Worm (Caenorhabditis elegans) whole organism, early embryonic: ENCODE measurements around the gene T16G12.13.

Experiments
- B0310.2 ChIP-seq: sonication (generic microtip); optimal IDR thresholded peaks from 2 replicates; lab custom pipeline; 2016; ENCODE audit warnings: mild to moderate bottlenecking, missing genetic modification characterization, missing compliant biosample characterization
- F13C5.2 ChIP-seq: sonication (generic microtip); optimal IDR thresholded peaks from 2 replicates; lab custom pipeline; 2017; ENCODE audit warnings: mild to moderate bottlenecking, missing genetic modification characterization, inconsistent platforms, missing compliant biosample characterization
- aly-1 ChIP-seq: sonication (generic microtip); optimal IDR thresholded peaks from 2 replicates; lab custom pipeline; 2016; ENCODE audit warnings: missing genetic modification characterization, missing compliant biosample characterization
- ama-1 ChIP-seq: fragments of 150-350 bp; optimal IDR thresholded peaks from 2 replicates; lab custom pipeline; 2014
- ceh-13 ChIP-seq: fragments of 200-800 bp; sonication (Bioruptor generic); optimal IDR thresholded peaks from 2 replicates; lab custom pipeline; 2018; ENCODE audit warnings: mild to moderate bottlenecking, missing genetic modification characterization, missing compliant biosample characterization
- ceh-36 ChIP-seq: sonication (generic microtip); optimal IDR thresholded peaks from 2 replicates; lab custom pipeline; 2016; ENCODE audit warnings: missing genetic modification characterization, inconsistent platforms, missing compliant biosample characterization
- ets-7 ChIP-seq: sonication (generic microtip); optimal IDR thresholded peaks from 2 replicates; lab custom pipeline; 2016; ENCODE audit warnings: missing genotype, missing genetic modification characterization, missing compliant biosample characterization
- flt-1 ChIP-seq: fragments of 200-800 bp; sonication (Bioruptor generic); IDR thresholded peaks from 2 replicates; pipeline ENCODE4 v1.3.6; 2022; ENCODE audit warnings: missing genetic modification characterization, missing compliant biosample characterization
- hmbx-1 ChIP-seq: sonication (generic microtip); optimal IDR thresholded peaks from 2 replicates; lab custom pipeline; 2016; ENCODE audit warnings: mild to moderate bottlenecking, missing genetic modification characterization, missing compliant biosample characterization
- hmg-4 ChIP-seq: fragments of 200-800 bp; sonication (Bioruptor generic); optimal IDR thresholded peaks from 2 replicates; lab custom pipeline; 2018; ENCODE audit warnings: mild to moderate bottlenecking, missing genetic modification characterization, missing compliant biosample characterization
- hnd-1 ChIP-seq: sonication (generic microtip); optimal IDR thresholded peaks from 2 replicates; lab custom pipeline; 2016; ENCODE audit warnings: missing genetic modification characterization, missing compliant biosample characterization
- pes-1 ChIP-seq: fragments of 200-800 bp; sonication (Bioruptor generic); IDR thresholded peaks from 2 replicates; pipeline ENCODE4 v1.3.6; 2022; ENCODE audit warnings: missing genetic modification reagents, missing genetic modification characterization, missing compliant biosample characterization
- scrt-1 ChIP-seq: fragments of 200-800 bp; sonication (Bioruptor generic); IDR thresholded peaks from 2 replicates; pipeline ENCODE4 v1.3.6; 2022; ENCODE audit warnings: missing genetic modification characterization, missing compliant biosample characterization
- sea-1 ChIP-seq: fragments of 200-800 bp; sonication (Bioruptor generic); conservative IDR thresholded peaks from 2 replicates; pipeline ENCODE4 v1.3.6; 2022; ENCODE audit warnings: missing genetic modification characterization, missing compliant biosample characterization
- tbx-11 ChIP-seq: fragments of 200-800 bp; sonication (Bioruptor generic); IDR thresholded peaks from 2 replicates; pipeline ENCODE4 v1.3.6; 2022; ENCODE audit warnings: missing genetic modification characterization, missing compliant biosample characterization
- tbx-37 ChIP-seq: fragments of 200-800 bp; sonication (Bioruptor generic); conservative IDR thresholded peaks from 2 replicates; pipeline ENCODE4 v1.3.6; 2022; ENCODE audit warnings: missing genetic modification reagents, missing genetic modification characterization, missing compliant biosample characterization
- tra-4 ChIP-seq: sonication (generic microtip); optimal IDR thresholded peaks from 2 replicates; lab custom pipeline; 2017; ENCODE audit warnings: missing genetic modification characterization, missing compliant biosample characterization

The T16G12.13 gene

ce11 chrIII:10101352-10101751, 40.7 kb downstream of the T16G12.13 start, which contains the start of gene kel-10:
Gene kel-10, minus strand, starts transcription at chrIII:10101452.
- TF ChIP-seq hmbx-1 (tag; lab: Kevin White, UChicago) (no peak), aly-1 (tag; lab: Kevin White, UChicago) (no peak), tbx-11 (GFP tag; lab: Robert Waterston, UW) (no peak), tbx-37 (GFP tag; lab: Robert Waterston, UW) (no peak), B0310.2 (tag; lab: Kevin White, UChicago) (no peak), F13C5.2 (tag; lab: Kevin White, UChicago) (no peak)

ce11 chrIII:10106390-10106789, 45.7 kb downstream of the T16G12.13 start, which contains the start of gene srt-55:
Gene srt-55, minus strand, starts transcription at chrIII:10106490.
- no peak for TF ChIP-seq sea-1 (GFP tag; lab: Robert Waterston, UW)
- TF ChIP-seq tbx-11 (GFP tag; lab: Robert Waterston, UW), result no peak
- no peak for TF ChIP-seq hnd-1 (tag; lab: Kevin White, UChicago)
- no peak for TF ChIP-seq pes-1 (GFP tag; lab: Robert Waterston, UW)
- no peak for TF ChIP-seq ama-1 (lab: Kevin White, UChicago)
- no peak for TF ChIP-seq flt-1 (GFP tag; lab: Robert Waterston, UW)
- no peak for TF ChIP-seq F13C5.2 (tag; lab: Kevin White, UChicago)
- TF ChIP-seq ceh-13, result no peak
- TF ChIP-seq B0310.2 (tag; lab: Kevin White, UChicago), result no peak
- TF ChIP-seq ceh-36, result no peak
- no peak for TF ChIP-seq aly-1 (tag; lab: Kevin White, UChicago)
- no peak for TF ChIP-seq tbx-37 (GFP tag; lab: Robert Waterston, UW)

ce11 chrIII:10108995-10109394, 48.3 kb downstream of the T16G12.13 start, which contains the start of gene T16H12.9:
Gene T16H12.9, plus strand, starts transcription at chrIII:10109295.
- no peak for TF ChIP-seq aly-1 (tag; lab: Kevin White, UChicago)
- no peak for TF ChIP-seq sea-1 (GFP tag; lab: Robert Waterston, UW)
- TF ChIP-seq hmg-4 (GFP tag; lab: Kevin White, UChicago), result no peak
- TF ChIP-seq ets-7 (tag; lab: Kevin White, UChicago), result no peak
- no peak for TF ChIP-seq tbx-11 (GFP tag; lab: Robert Waterston, UW)
- TF ChIP-seq F13C5.2 (tag; lab: Kevin White, UChicago), result no peak
- no peak for TF ChIP-seq scrt-1 (GFP tag; lab: Robert Waterston, UW)
- TF ChIP-seq ama-1 (lab: Kevin White, UChicago), result no peak
- no peak for TF ChIP-seq hnd-1 (tag; lab: Kevin White, UChicago)
- no peak for TF ChIP-seq tra-4 (tag; lab: Kevin White, UChicago)
